Worm (Caenorhabditis elegans) whole organism, young adult: Measurements from ENCODE around the gene mpk-1.

Experiments used
- F23B12.7 ChIP-seq: sonication (generic microtip); optimal IDR thresholded peaks from 2 replicates; lab custom pipeline; 2017; ENCODE audit warnings: missing genetic modification characterization, mild to moderate bottlenecking, missing compliant biosample characterization, antibody characterized with exemption, moderate library complexity; ENCODE audit not compliant: insufficient read depth
- egrh-3 ChIP-seq: fragments of 200-800 bp; sonication (Bioruptor generic); IDR thresholded peaks from 2 replicates; pipeline ENCODE4 v1.3.6; 2022; ENCODE audit warnings: missing genetic modification reagents, missing genetic modification characterization, missing compliant biosample characterization
- let-607 ChIP-seq, 2 experiments: fragments of 200-800 bp in 1 of 2; sonication (Bioruptor generic) in 1 of 2; sonication (generic microtip) in 1 of 2; optimal IDR thresholded peaks; 2 replicates each; lab custom pipeline; 2016 to 2018; ENCODE audit warnings: mild to moderate bottlenecking in 2 of 2, missing compliant biosample characterization in 2 of 2, missing genetic modification characterization in 2 of 2, moderate library complexity in 2 of 2, missing genotype in 1 of 2
- nfya-1 ChIP-seq: sonication (generic microtip); optimal IDR thresholded peaks from 2 replicates; lab custom pipeline; 2017; ENCODE audit warnings: antibody characterized with exemption, missing compliant biosample characterization, missing genetic modification characterization, borderline replicate concordance; ENCODE audit not compliant: insufficient read depth
- pha-4 ChIP-seq: fragments of 150-350 bp; sonication (generic microtip); optimal IDR thresholded peaks from 2 replicates; lab custom pipeline; 2014; ENCODE audit warnings: missing biosample characterization, missing genetic modification reagents, missing genetic modification characterization
- unc-62 ChIP-seq: fragments of 150-350 bp; optimal IDR thresholded peaks from 2 replicates; lab custom pipeline; 2014; ENCODE audit warnings: missing biosample characterization, missing genetic modification reagents, missing genetic modification characterization
- ztf-22 ChIP-seq: fragments of 200-800 bp; sonication (Bioruptor generic); optimal IDR thresholded peaks from 2 replicates; lab custom pipeline; 2018; ENCODE audit warnings: mild to moderate bottlenecking, missing genetic modification characterization, moderate library complexity, missing compliant biosample characterization

- no peak for TF ChIP-seq egrh-3 (GFP tag; lab: Robert Waterston, UW)
- no peak for TF ChIP-seq nfya-1
- TF ChIP-seq ztf-22 (GFP tag; lab: Kevin White, UChicago) = no peak
- no peak for TF ChIP-seq F23B12.7 (tag; lab: Kevin White, UChicago)
- no peak for TF ChIP-seq pha-4 (tag; lab: Kevin White, UChicago)
- no peak for TF ChIP-seq let-607 (tag; optimal IDR thresholded peaks at IDR 0.05; lab: Kevin White, UChicago)
- TF ChIP-seq unc-62 (GFP tag; lab: Kevin White, UChicago) = no peak
Measured at ce11 chrIII:4194349-4195110, 33.4 kb downstream of the mpk-1 start.
